Worm (Caenorhabditis elegans) whole organism, L4 larva: ENCODE data around the gene col-38.

Experiments used
- F49E8.2 ChIP-seq: sonication (generic microtip); optimal IDR thresholded peaks from 2 replicates; lab custom pipeline; 2016; ENCODE audit warnings: missing compliant biosample characterization, mild to moderate bottlenecking, missing genetic modification characterization, borderline replicate concordance
- R02D3.7 ChIP-seq: fragments of 150-350 bp; sonication (generic microtip); optimal IDR thresholded peaks from 3 replicates; lab custom pipeline; 2014; ENCODE audit warnings: missing biosample characterization, missing genetic modification characterization
- T20F7.1 ChIP-seq: fragments of 200-800 bp; sonication (Bioruptor generic); optimal IDR thresholded peaks from 2 replicates; lab custom pipeline; 2018; ENCODE audit warnings: mild to moderate bottlenecking, missing genetic modification characterization, missing compliant biosample characterization
- T26A8.4 ChIP-seq: fragments of 200-800 bp; sonication (Bioruptor generic); IDR thresholded peaks from 2 replicates; pipeline ENCODE4 v1.3.6; 2022; ENCODE audit warnings: missing genetic modification characterization, missing compliant biosample characterization
- Y48G9A.11 ChIP-seq: fragments of 200-800 bp; sonication (Bioruptor generic); IDR thresholded peaks from 2 replicates; pipeline ENCODE4 v1.3.6; 2022; ENCODE audit warnings: missing genetic modification reagents, missing genetic modification characterization, missing compliant biosample characterization
- ZK337.2 ChIP-seq: fragments of 200-800 bp; sonication (Bioruptor generic); IDR thresholded peaks from 2 replicates; pipeline ENCODE4 v1.3.6; 2022; ENCODE audit warnings: missing genetic modification reagents, missing genetic modification characterization, missing compliant biosample characterization
- ceh-32 ChIP-seq: sonication (generic microtip); optimal IDR thresholded peaks from 2 replicates; lab custom pipeline; 2016; ENCODE audit warnings: mild to moderate bottlenecking, missing genetic modification characterization, missing compliant biosample characterization; ENCODE audit not compliant: poor library complexity
- ceh-62 ChIP-seq: sonication (generic microtip); optimal IDR thresholded peaks from 2 replicates; lab custom pipeline; 2017; ENCODE audit warnings: missing biosample characterization, missing genetic modification characterization
- ces-1 ChIP-seq: fragments of 150-350 bp; sonication (generic microtip); optimal IDR thresholded peaks from 4 replicates; lab custom pipeline; 2014; ENCODE audit warnings: missing biosample characterization, missing genetic modification reagents, missing genetic modification characterization
- daf-16 ChIP-seq, 3 experiments: sonication (generic microtip); optimal IDR thresholded peaks; 2 replicates each; lab custom pipeline; 2016 to 2017; ENCODE audit warnings: missing genetic modification characterization in 3 of 3, missing genetic modification reagents in 3 of 3, mild to moderate bottlenecking in 2 of 3, missing compliant biosample characterization in 2 of 3, missing biosample characterization in 1 of 3, moderate library complexity in 1 of 3
- dpl-1 ChIP-seq: fragments of 150-350 bp; optimal IDR thresholded peaks from 2 replicates; lab custom pipeline; 2014; ENCODE audit warnings: missing biosample characterization, missing genetic modification reagents, missing genetic modification characterization
- gei-8 ChIP-seq: fragments of 200-800 bp; sonication (Bioruptor generic); optimal IDR thresholded peaks from 2 replicates; lab custom pipeline; 2018; ENCODE audit warnings: mild to moderate bottlenecking, missing genetic modification characterization, missing compliant biosample characterization
- hmg-1.1 ChIP-seq: fragments of 200-800 bp; sonication (Bioruptor generic); IDR thresholded peaks from 2 replicates; pipeline ENCODE4 v1.3.6; 2022; ENCODE audit warnings: missing genetic modification reagents, missing genetic modification characterization, missing compliant biosample characterization
- lin-15B ChIP-seq: fragments of 150-350 bp; sonication (generic microtip); optimal IDR thresholded peaks from 3 replicates; lab custom pipeline; 2014; ENCODE audit warnings: missing biosample characterization, missing genetic modification characterization
- lin-38 ChIP-seq: fragments of 200-800 bp; sonication (Bioruptor generic); IDR thresholded peaks from 2 replicates; pipeline ENCODE4 v1.3.6; 2022; ENCODE audit warnings: missing genetic modification reagents, missing genetic modification characterization, missing compliant biosample characterization
- lsy-2 ChIP-seq, 2 experiments: fragments of 150-350 bp in 1 of 2; sonication (generic microtip) in 1 of 2; optimal IDR thresholded peaks; 2 replicates each; lab custom pipeline; 2014 to 2017; ENCODE audit warnings: missing biosample characterization in 2 of 2, missing genetic modification characterization in 2 of 2
- madf-5 ChIP-seq, 2 experiments: fragments of 200-800 bp; sonication (Bioruptor generic); IDR thresholded peaks; 2 replicates each; pipeline ENCODE4 v1.3.6; 2022; ENCODE audit warnings: missing compliant biosample characterization in 2 of 2, missing genetic modification characterization in 2 of 2
- madf-9 ChIP-seq: fragments of 200-800 bp; sonication (Bioruptor generic); conservative IDR thresholded peaks from 2 replicates; pipeline ENCODE4 v1.3.6; 2022; ENCODE audit warnings: missing genetic modification reagents, missing genetic modification characterization, missing compliant biosample characterization
- mdl-1 ChIP-seq, 2 experiments: fragments of 150-350 bp in 1 of 2; sonication (generic microtip) in 1 of 2; optimal IDR thresholded peaks; 2 replicates each; lab custom pipeline; 2014 to 2017; ENCODE audit warnings: missing biosample characterization in 2 of 2, missing genetic modification characterization in 2 of 2
- mep-1 ChIP-seq: fragments of 150-350 bp; sonication (generic microtip); optimal IDR thresholded peaks from 3 replicates; lab custom pipeline; 2014; ENCODE audit warnings: missing biosample characterization, missing genetic modification characterization
- mes-2 ChIP-seq: sonication (generic microtip); optimal IDR thresholded peaks from 2 replicates; lab custom pipeline; 2016; ENCODE audit warnings: missing genotype, mild to moderate bottlenecking, missing genetic modification characterization, missing compliant biosample characterization; ENCODE audit not compliant: poor library complexity, severe bottlenecking
- nhr-10 ChIP-seq: fragments of 150-350 bp; optimal IDR thresholded peaks from 2 replicates; lab custom pipeline; 2014; ENCODE audit warnings: missing biosample characterization, missing genetic modification characterization
- nhr-102 ChIP-seq: sonication (generic microtip); optimal IDR thresholded peaks from 2 replicates; lab custom pipeline; 2016; ENCODE audit warnings: mild to moderate bottlenecking, missing genetic modification characterization, moderate library complexity, missing compliant biosample characterization
- nhr-28 ChIP-seq: fragments of 150-350 bp; optimal IDR thresholded peaks from 2 replicates; lab custom pipeline; 2014; ENCODE audit warnings: missing biosample characterization, missing genetic modification characterization
- pha-4 ChIP-seq, 2 experiments: fragments of 150-350 bp in 1 of 2; fragments of 200-800 bp in 1 of 2; sonication (Bioruptor generic) in 1 of 2; IDR thresholded peaks in 1 of 2; optimal IDR thresholded peaks in 1 of 2; 2 replicates each; pipeline versions ENCODE4 v1.3.6 to Lab custom; 2014 to 2022; ENCODE audit warnings: missing genetic modification characterization in 2 of 2, missing genetic modification reagents in 2 of 2, missing biosample characterization in 1 of 2, missing compliant biosample characterization in 1 of 2
- saeg-2 ChIP-seq: fragments of 200-800 bp; sonication (Bioruptor generic); IDR thresholded peaks from 2 replicates; pipeline ENCODE4 v1.3.6; 2022; ENCODE audit warnings: missing genetic modification reagents, missing genetic modification characterization, missing compliant biosample characterization
- snpc-1.2 ChIP-seq: fragments of 200-800 bp; sonication (Bioruptor generic); IDR thresholded peaks from 2 replicates; pipeline ENCODE4 v1.3.6; 2022; ENCODE audit warnings: missing genetic modification reagents, missing genetic modification characterization, missing compliant biosample characterization
- spr-3 ChIP-seq: fragments of 200-800 bp; sonication (Bioruptor generic); optimal IDR thresholded peaks from 2 replicates; lab custom pipeline; 2018; ENCODE audit warnings: mild to moderate bottlenecking, missing genetic modification characterization, missing compliant biosample characterization
- tra-1 ChIP-seq: fragments of 200-800 bp; sonication (Bioruptor generic); IDR thresholded peaks from 2 replicates; pipeline ENCODE4 v1.3.6; 2022; ENCODE audit warnings: missing genetic modification reagents, missing genetic modification characterization, missing compliant biosample characterization
- unc-130 ChIP-seq: sonication (generic microtip); optimal IDR thresholded peaks from 2 replicates; lab custom pipeline; 2016; ENCODE audit warnings: missing genetic modification reagents, missing genetic modification characterization, missing compliant biosample characterization
- unc-39 ChIP-seq: sonication (generic microtip); optimal IDR thresholded peaks from 2 replicates; lab custom pipeline; 2017; ENCODE audit warnings: missing biosample characterization, missing genetic modification characterization
- zip-2 ChIP-seq: fragments of 150-350 bp; optimal IDR thresholded peaks from 2 replicates; lab custom pipeline; 2014; ENCODE audit warnings: missing biosample characterization, missing genetic modification characterization
- ztf-7 ChIP-seq: fragments of 150-350 bp; optimal IDR thresholded peaks from 2 replicates; lab custom pipeline; 2014; ENCODE audit warnings: missing biosample characterization, missing genetic modification characterization

col-38 gene

ce11 chrII:8577509-8578099, 8.7 kb upstream of the col-38 start, which contains the start of gene F54C9.9:
Gene F54C9.9 (plus strand): TSS chrII:8578049.
- TF ChIP-seq lin-38 = peak; percentile 82
- TF ChIP-seq pha-4 (GFP tag; IDR thresholded peaks at IDR 0.05; lab: Robert Waterston, UW) = peak; percentile 55; the same call in 1 of the 2 replicates
- TF ChIP-seq pha-4 (tag; optimal IDR thresholded peaks at IDR 0.05; lab: Kevin White, UChicago) = no peak
- TF ChIP-seq lsy-2 (tag; optimal IDR thresholded peaks at IDR 0.05; lab: Kevin White, UChicago) = peak in 1 of 2 experiments; percentile 61
- TF ChIP-seq mep-1 (tag; lab: Kevin White, UChicago) = peak; percentile 2
- peak; percentile 11 for TF ChIP-seq nhr-28
- TF ChIP-seq snpc-1.2 (GFP tag; lab: Robert Waterston, UW) = peak; percentile 64; the same call in 1 of the 2 replicates
- TF ChIP-seq T20F7.1 (GFP tag; lab: Kevin White, UChicago) = no peak
- no peak for TF ChIP-seq mdl-1 (tag; optimal IDR thresholded peaks at IDR 0.05; lab: Kevin White, UChicago)
- TF ChIP-seq mes-2 = peak; percentile 44
- peak; percentile 54 for TF ChIP-seq unc-130 (GFP tag; lab: Kevin White, UChicago)
- TF ChIP-seq ZK337.2 (GFP tag; lab: Robert Waterston, UW) = no peak
- peak; percentile 4 for TF ChIP-seq dpl-1
- TF ChIP-seq, all 104 proteins: peak for 9

- TF ChIP-seq lin-38 = 0 out of 2 replicates have a peak, but pooled peaks have one; percentile 4
- peak; percentile 24 for TF ChIP-seq unc-130 (GFP tag; lab: Kevin White, UChicago)
- TF ChIP-seq madf-9 (GFP tag; lab: Robert Waterston, UW) = no peak
Measured at ce11 chrII:8575184-8575583, 6.3 kb upstream of the col-38 start, which contains the start of gene puf-5. Gene puf-5 (plus strand): TSS chrII:8575541.

- TF ChIP-seq lin-38 (peak; percentile 44), zip-2 (tag; lab: Kevin White, UChicago) (no peak), nhr-10 (tag; lab: Kevin White, UChicago) (no peak)
Measured at ce11 chrII:8573044-8573443, 4.2 kb upstream of the col-38 start, which contains the start of gene F54C9.7. Gene F54C9.7 (plus strand): TSS chrII:8573344.

- peak; percentile 49; the same call in 1 of the 2 replicates for TF ChIP-seq lin-38
- TF ChIP-seq hmg-1.1 = no peak
- TF ChIP-seq madf-5 (GFP tag; IDR thresholded peaks at IDR 0.05; lab: Robert Waterston, UW) = no peak
- TF ChIP-seq tra-1 (GFP tag; lab: Robert Waterston, UW) = 0 out of 2 replicates have a peak, but pooled peaks have one; percentile 14
- no peak for TF ChIP-seq ztf-7 (tag; lab: Kevin White, UChicago)
- no peak for TF ChIP-seq R02D3.7 (tag; lab: Kevin White, UChicago)
- TF ChIP-seq ceh-62 = no peak
- TF ChIP-seq ceh-32 (tag; lab: Kevin White, UChicago) = no peak
- no peak for TF ChIP-seq unc-39
- no peak for TF ChIP-seq saeg-2 (GFP tag; lab: Robert Waterston, UW)
- TF ChIP-seq ces-1 (GFP tag; lab: Kevin White, UChicago) = no peak
- TF ChIP-seq T26A8.4 = no peak
- TF ChIP-seq nhr-10 (tag; lab: Kevin White, UChicago) = no peak
- TF ChIP-seq daf-16 (GFP tag; optimal IDR thresholded peaks at IDR 0.05; lab: Kevin White, UChicago) = no peak
- peak; percentile 14 for TF ChIP-seq daf-16 (tag; optimal IDR thresholded peaks at IDR 0.05; lab: Kevin White, UChicago)
- no peak for TF ChIP-seq gei-8
- TF ChIP-seq lin-15B = no peak
- TF ChIP-seq spr-3 (GFP tag; lab: Kevin White, UChicago) = no peak
- TF ChIP-seq nhr-102 (tag; lab: Kevin White, UChicago) = no peak
- TF ChIP-seq F49E8.2 = peak; percentile 39
- TF ChIP-seq Y48G9A.11 (GFP tag; lab: Robert Waterston, UW) = 0 out of 2 replicates have a peak, but pooled peaks have one; percentile 7
Measured at ce11 chrII:8570977-8571376, 2.1 kb upstream of the col-38 start, which contains the start of gene bcs-1. Gene bcs-1 (plus strand): TSS chrII:8571085.
